Worm (Caenorhabditis elegans) whole organism, early embryonic: ENCODE results near the gene fbxa-150.

ENCODE experiments used
- B0310.2 ChIP-seq: sonication (generic microtip); optimal IDR thresholded peaks from 2 replicates; lab custom pipeline; 2016; ENCODE audit warnings: mild to moderate bottlenecking, missing genetic modification characterization, missing compliant biosample characterization
- F13C5.2 ChIP-seq: sonication (generic microtip); optimal IDR thresholded peaks from 2 replicates; lab custom pipeline; 2017; ENCODE audit warnings: mild to moderate bottlenecking, missing genetic modification characterization, inconsistent platforms, missing compliant biosample characterization
- aly-1 ChIP-seq: sonication (generic microtip); optimal IDR thresholded peaks from 2 replicates; lab custom pipeline; 2016; ENCODE audit warnings: missing genetic modification characterization, missing compliant biosample characterization
- ama-1 ChIP-seq: fragments of 150-350 bp; optimal IDR thresholded peaks from 2 replicates; lab custom pipeline; 2014
- ceh-13 ChIP-seq: fragments of 200-800 bp; sonication (Bioruptor generic); optimal IDR thresholded peaks from 2 replicates; lab custom pipeline; 2018; ENCODE audit warnings: mild to moderate bottlenecking, missing genetic modification characterization, missing compliant biosample characterization
- ceh-36 ChIP-seq: sonication (generic microtip); optimal IDR thresholded peaks from 2 replicates; lab custom pipeline; 2016; ENCODE audit warnings: missing genetic modification characterization, inconsistent platforms, missing compliant biosample characterization
- ets-7 ChIP-seq: sonication (generic microtip); optimal IDR thresholded peaks from 2 replicates; lab custom pipeline; 2016; ENCODE audit warnings: missing genotype, missing genetic modification characterization, missing compliant biosample characterization
- flt-1 ChIP-seq: fragments of 200-800 bp; sonication (Bioruptor generic); IDR thresholded peaks from 2 replicates; pipeline ENCODE4 v1.3.6; 2022; ENCODE audit warnings: missing genetic modification characterization, missing compliant biosample characterization
- hmbx-1 ChIP-seq: sonication (generic microtip); optimal IDR thresholded peaks from 2 replicates; lab custom pipeline; 2016; ENCODE audit warnings: mild to moderate bottlenecking, missing genetic modification characterization, missing compliant biosample characterization
- hmg-4 ChIP-seq: fragments of 200-800 bp; sonication (Bioruptor generic); optimal IDR thresholded peaks from 2 replicates; lab custom pipeline; 2018; ENCODE audit warnings: mild to moderate bottlenecking, missing genetic modification characterization, missing compliant biosample characterization
- hnd-1 ChIP-seq: sonication (generic microtip); optimal IDR thresholded peaks from 2 replicates; lab custom pipeline; 2016; ENCODE audit warnings: missing genetic modification characterization, missing compliant biosample characterization
- pes-1 ChIP-seq: fragments of 200-800 bp; sonication (Bioruptor generic); IDR thresholded peaks from 2 replicates; pipeline ENCODE4 v1.3.6; 2022; ENCODE audit warnings: missing genetic modification reagents, missing genetic modification characterization, missing compliant biosample characterization
- scrt-1 ChIP-seq: fragments of 200-800 bp; sonication (Bioruptor generic); IDR thresholded peaks from 2 replicates; pipeline ENCODE4 v1.3.6; 2022; ENCODE audit warnings: missing genetic modification characterization, missing compliant biosample characterization
- sea-1 ChIP-seq: fragments of 200-800 bp; sonication (Bioruptor generic); conservative IDR thresholded peaks from 2 replicates; pipeline ENCODE4 v1.3.6; 2022; ENCODE audit warnings: missing genetic modification characterization, missing compliant biosample characterization
- tbx-11 ChIP-seq: fragments of 200-800 bp; sonication (Bioruptor generic); IDR thresholded peaks from 2 replicates; pipeline ENCODE4 v1.3.6; 2022; ENCODE audit warnings: missing genetic modification characterization, missing compliant biosample characterization
- tbx-37 ChIP-seq: fragments of 200-800 bp; sonication (Bioruptor generic); conservative IDR thresholded peaks from 2 replicates; pipeline ENCODE4 v1.3.6; 2022; ENCODE audit warnings: missing genetic modification reagents, missing genetic modification characterization, missing compliant biosample characterization
- tra-4 ChIP-seq: sonication (generic microtip); optimal IDR thresholded peaks from 2 replicates; lab custom pipeline; 2017; ENCODE audit warnings: missing genetic modification characterization, missing compliant biosample characterization

The fbxa-150 gene

ce11 chrV:20545742-20546141, 23.3 kb downstream of the fbxa-150 start:
- TF ChIP-seq pes-1 (GFP tag; lab: Robert Waterston, UW) (no peak), B0310.2 (no peak), tbx-37 (no peak), hnd-1 (tag; lab: Kevin White, UChicago) (no peak), tra-4 (no peak), tbx-11 (GFP tag; lab: Robert Waterston, UW) (no peak), hmbx-1 (no peak), ceh-13 (GFP tag; lab: Kevin White, UChicago) (no peak), ets-7 (tag; lab: Kevin White, UChicago) (no peak), ceh-36 (tag; lab: Kevin White, UChicago) (no peak), sea-1 (GFP tag; lab: Robert Waterston, UW) (no peak), hmg-4 (GFP tag; lab: Kevin White, UChicago) (no peak), scrt-1 (GFP tag; lab: Robert Waterston, UW) (no peak), flt-1 (GFP tag; lab: Robert Waterston, UW) (no peak), F13C5.2 (tag; lab: Kevin White, UChicago) (no peak), ama-1 (lab: Kevin White, UChicago) (no peak)

DNA sequence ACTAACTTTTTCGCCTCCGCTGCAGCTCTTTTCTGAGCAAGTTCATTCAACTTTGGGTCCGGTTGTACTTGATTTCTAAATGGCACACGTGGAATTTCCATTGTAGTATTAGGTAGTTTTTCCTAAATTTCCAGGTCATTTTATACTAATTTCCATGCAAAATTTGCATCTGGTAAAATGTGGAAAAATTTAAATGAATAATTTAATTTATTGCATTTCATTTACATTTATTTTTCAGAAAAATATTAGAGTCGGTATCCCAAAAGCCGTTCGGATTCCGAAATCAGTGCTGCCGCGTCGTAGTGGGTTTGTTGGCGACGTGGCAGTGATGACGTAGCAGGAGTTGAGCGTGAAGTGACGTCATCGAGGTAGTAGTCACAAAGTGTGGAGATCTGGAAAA, 24.6 kb downstream of the fbxa-150 start, which contains the start of gene Y38H6C.18:
Y38H6C.18 (minus strand) TSS at position 101 of the 400 bp plus-strand sequence.
- TF ChIP-seq hnd-1 (tag; lab: Kevin White, UChicago) = no peak
- no peak for TF ChIP-seq tbx-37
- TF ChIP-seq hmg-4 (GFP tag; lab: Kevin White, UChicago) = no peak
- TF ChIP-seq flt-1 (GFP tag; lab: Robert Waterston, UW) = no peak
- TF ChIP-seq ceh-36 (tag; lab: Kevin White, UChicago) = no peak
- TF ChIP-seq ets-7 (tag; lab: Kevin White, UChicago) = no peak
- no peak for TF ChIP-seq scrt-1 (GFP tag; lab: Robert Waterston, UW)
- no peak for TF ChIP-seq B0310.2
- TF ChIP-seq F13C5.2 (tag; lab: Kevin White, UChicago) = no peak
- TF ChIP-seq hmbx-1 = no peak
- TF ChIP-seq sea-1 (GFP tag; lab: Robert Waterston, UW) = no peak
- TF ChIP-seq tra-4 = no peak
- no peak for TF ChIP-seq tbx-11 (GFP tag; lab: Robert Waterston, UW)
- TF ChIP-seq aly-1 = no peak
- TF ChIP-seq ceh-13 (GFP tag; lab: Kevin White, UChicago) = no peak
- TF ChIP-seq pes-1 (GFP tag; lab: Robert Waterston, UW) = no peak
- TF ChIP-seq ama-1 (lab: Kevin White, UChicago) = no peak

DNA sequence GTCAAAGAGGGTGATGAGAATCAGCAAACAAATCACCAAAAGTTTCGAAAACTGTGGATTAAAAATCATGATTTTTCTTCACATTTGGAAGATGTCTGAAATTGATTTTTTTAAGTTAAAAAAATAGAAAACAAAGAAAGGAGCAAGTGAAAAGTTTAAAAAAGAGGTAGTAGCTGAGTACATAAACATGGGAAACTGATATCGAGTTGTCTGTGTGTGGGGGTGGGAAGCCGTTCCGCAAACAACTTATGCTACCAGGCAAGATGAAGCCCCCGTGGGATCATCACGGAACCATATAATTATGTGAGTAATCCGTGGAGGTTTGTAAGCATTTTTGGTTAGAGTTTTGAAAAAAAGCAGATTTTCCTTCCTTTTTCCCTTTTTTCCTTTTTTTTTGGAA, 28.7 kb downstream of the fbxa-150 start, which contains the start of gene Y38H6C.20:
Y38H6C.20 (minus strand) TSS at position 101 of the 400 bp plus-strand sequence.
- TF ChIP-seq sea-1 (GFP tag; lab: Robert Waterston, UW) = no peak
- TF ChIP-seq ceh-36 (tag; lab: Kevin White, UChicago) = no peak
- TF ChIP-seq tra-4 = no peak
- TF ChIP-seq pes-1 (GFP tag; lab: Robert Waterston, UW) = no peak
- TF ChIP-seq ets-7 (tag; lab: Kevin White, UChicago) = no peak
- TF ChIP-seq B0310.2 = no peak
- TF ChIP-seq scrt-1 (GFP tag; lab: Robert Waterston, UW) = no peak
- TF ChIP-seq tbx-11 (GFP tag; lab: Robert Waterston, UW) = no peak
- TF ChIP-seq ama-1 (lab: Kevin White, UChicago) = no peak
- no peak for TF ChIP-seq hmg-4 (GFP tag; lab: Kevin White, UChicago)
- TF ChIP-seq aly-1 = no peak
- no peak for TF ChIP-seq flt-1 (GFP tag; lab: Robert Waterston, UW)

DNA sequence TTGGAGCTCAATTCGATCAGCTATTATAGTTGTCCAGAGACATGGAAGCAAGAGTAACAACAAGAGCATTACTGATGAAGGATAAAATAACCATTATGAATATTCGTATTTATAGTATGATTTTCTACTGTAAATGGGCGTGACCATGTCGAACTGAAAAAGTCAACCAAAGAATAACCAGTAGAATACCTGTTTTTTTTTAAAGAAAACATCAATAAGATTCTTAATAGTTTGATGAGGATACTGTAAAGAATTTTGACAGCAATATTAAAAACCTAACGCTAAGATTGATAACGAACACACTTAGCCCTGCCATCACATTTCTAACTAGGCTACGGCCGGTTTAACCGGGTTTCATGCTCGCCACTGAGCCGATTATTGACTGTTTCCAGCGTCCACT, 30.6 kb downstream of the fbxa-150 start, which contains the start of gene vmo-1:
vmo-1 (minus strand) TSS at position 101 of the 400 bp plus-strand sequence.
- TF ChIP-seq ets-7 (tag; lab: Kevin White, UChicago) (no peak), tbx-11 (GFP tag; lab: Robert Waterston, UW) (no peak)

- TF ChIP-seq hmbx-1 (no peak), F13C5.2 (tag; lab: Kevin White, UChicago) (no peak), scrt-1 (GFP tag; lab: Robert Waterston, UW) (no peak), ceh-36 (tag; lab: Kevin White, UChicago) (no peak), sea-1 (GFP tag; lab: Robert Waterston, UW) (no peak), ama-1 (lab: Kevin White, UChicago) (no peak), tra-4 (no peak), B0310.2 (no peak), ets-7 (tag; lab: Kevin White, UChicago) (no peak), aly-1 (no peak), tbx-11 (GFP tag; lab: Robert Waterston, UW) (no peak), ceh-13 (GFP tag; lab: Kevin White, UChicago) (no peak), pes-1 (GFP tag; lab: Robert Waterston, UW) (no peak), flt-1 (GFP tag; lab: Robert Waterston, UW) (no peak), hmg-4 (GFP tag; lab: Kevin White, UChicago) (no peak), tbx-37 (no peak), hnd-1 (tag; lab: Kevin White, UChicago) (no peak)
Observed at ce11 chrV:20555120-20555519, 32.7 kb downstream of the fbxa-150 start, which contains the start of gene Y38H6C.21. Y38H6C.21 (minus strand) TSS chrV:20555267.

- TF ChIP-seq aly-1 = no peak
- TF ChIP-seq B0310.2 = no peak
Observed at ce11 chrV:20556260-20556659, 33.9 kb downstream of the fbxa-150 start, which contains the start of gene Y38H6C.23. Y38H6C.23 (minus strand) TSS chrV:20556360.

- no peak for TF ChIP-seq tbx-11 (GFP tag; lab: Robert Waterston, UW)
- TF ChIP-seq F13C5.2 (tag; lab: Kevin White, UChicago) = no peak
- TF ChIP-seq ama-1 (lab: Kevin White, UChicago) = no peak
- TF ChIP-seq tbx-37 = no peak
- TF ChIP-seq ceh-13 (GFP tag; lab: Kevin White, UChicago) = no peak
- no peak for TF ChIP-seq hmg-4 (GFP tag; lab: Kevin White, UChicago)
- TF ChIP-seq B0310.2 = no peak
- no peak for TF ChIP-seq ceh-36 (tag; lab: Kevin White, UChicago)
- TF ChIP-seq ets-7 (tag; lab: Kevin White, UChicago) = no peak
- no peak for TF ChIP-seq hnd-1 (tag; lab: Kevin White, UChicago)
- no peak for TF ChIP-seq tra-4
- TF ChIP-seq sea-1 (GFP tag; lab: Robert Waterston, UW) = no peak
- no peak for TF ChIP-seq aly-1
- TF ChIP-seq scrt-1 (GFP tag; lab: Robert Waterston, UW) = no peak
Observed at ce11 chrV:20558270-20558669, 35.9 kb downstream of the fbxa-150 start, which contains the start of gene abf-4. abf-4 (minus strand) TSS chrV:20558370.
